Worm (Caenorhabditis elegans): ENCODE data around the gene kqt-2.

DNA sequence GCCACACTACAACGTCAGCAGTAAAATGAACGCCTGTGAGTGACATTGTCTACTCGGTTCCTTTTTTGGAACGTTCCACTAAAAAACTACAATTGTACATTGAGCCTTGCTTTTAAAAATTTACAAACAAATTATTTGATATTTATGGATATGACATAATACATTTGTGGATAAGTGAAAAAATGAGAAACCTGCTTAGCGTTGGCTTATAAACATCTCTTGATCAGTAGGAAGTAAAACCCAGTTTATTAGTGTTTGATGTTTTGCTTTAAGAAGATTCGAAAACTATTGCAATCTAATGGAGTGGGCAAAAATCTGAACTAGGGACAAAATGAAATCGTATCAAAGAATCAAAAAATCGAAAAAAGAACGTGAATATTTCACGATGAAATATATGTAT, 29.2 kb downstream of the kqt-2 start:
- no peak for TF ChIP-seq alr-1 (tag; optimal IDR thresholded peaks at IDR 0.05)
- no peak for TF ChIP-seq ZK546.5 (tag; optimal IDR thresholded peaks at IDR 0.05)
- no peak for TF ChIP-seq nhr-77 (tag; optimal IDR thresholded peaks at IDR 0.05)
- no peak for TF ChIP-seq egl-27 (tag; optimal IDR thresholded peaks at IDR 0.05)
- TF ChIP-seq F13H6.1 (tag; optimal IDR thresholded peaks at IDR 0.05) = no peak
- TF ChIP-seq sma-3 (GFP tag; optimal IDR thresholded peaks at IDR 0.05) = no peak
- no peak for TF ChIP-seq aly-2 (tag; optimal IDR thresholded peaks at IDR 0.05)

Data from whole organism, L2 larva.